Worm (Caenorhabditis elegans) whole organism, L4/young adult: ENCODE data around the gene bus-17.

Experiments used
- W03F9.2 ChIP-seq: fragments of 150-350 bp; optimal IDR thresholded peaks from 2 replicates; lab custom pipeline; 2014; ENCODE audit warnings: missing biosample characterization, missing genetic modification characterization
- dao-5 ChIP-seq: sonication (generic microtip); optimal IDR thresholded peaks from 2 replicates; lab custom pipeline; 2016; ENCODE audit warnings: missing genotype, missing genetic modification characterization, moderate library complexity, missing compliant biosample characterization

ce11 chrX:15742310-15742709 lies 23.8 kb downstream of the bus-17 start, which contains the start of gene nhr-255:
- TF ChIP-seq dao-5 (no peak), W03F9.2 (no peak)
